Worm (Caenorhabditis elegans): ENCODE data around the gene K08F8.7.

The K08F8.7 gene

DNA sequence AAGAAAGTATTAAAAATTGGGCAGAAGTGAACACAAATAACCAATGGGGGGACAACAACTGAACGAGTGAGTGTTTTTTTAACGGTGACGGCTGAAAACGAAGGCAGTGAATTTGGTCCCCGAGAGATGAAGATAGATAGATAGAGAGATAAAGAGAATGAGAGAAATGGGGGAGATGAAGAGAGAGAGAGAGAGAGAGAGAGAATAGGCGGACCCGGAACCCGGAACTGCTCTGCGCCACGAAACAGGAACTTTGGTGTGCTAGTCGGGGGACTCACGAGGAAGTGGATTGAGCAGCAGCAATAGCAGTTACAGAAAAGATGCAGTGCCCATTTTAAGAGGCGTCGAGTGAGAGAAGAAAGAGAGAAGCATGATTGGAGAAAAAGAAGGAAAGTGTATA lies 41.2 kb upstream of the K08F8.7 start (continued):
- peak in 1 of 2 experiments; percentile 76 for TF ChIP-seq hif-1 (tag; optimal IDR thresholded peaks at IDR 0.05)
- 0 out of 2 replicates have a peak, but pooled peaks have one; percentile 35 for TF ChIP-seq ZK337.2 (GFP tag; IDR thresholded peaks at IDR 0.05)
- peak; percentile 57; the same call in 1 of the 2 replicates for TF ChIP-seq set-16 (GFP tag; IDR thresholded peaks at IDR 0.05)
- TF ChIP-seq dmd-8 (GFP tag; IDR thresholded peaks at IDR 0.05) = 0 out of 2 replicates have a peak, but pooled peaks have one; percentile 55
- TF ChIP-seq hlh-30 (tag; optimal IDR thresholded peaks at IDR 0.05; ENCODE audit: insufficient read depth) = peak; percentile 67
- TF ChIP-seq gei-8 (GFP tag; optimal IDR thresholded peaks at IDR 0.05) = peak; percentile 48
- peak; percentile 49 for TF ChIP-seq hmg-1.1 (GFP tag; IDR thresholded peaks at IDR 0.05)
- no peak for TF ChIP-seq ctbp-1 (GFP tag; IDR thresholded peaks at IDR 0.05)
- TF ChIP-seq zag-1 (tag; optimal IDR thresholded peaks at IDR 0.05) = no peak
- TF ChIP-seq daf-8 (GFP tag; IDR thresholded peaks at IDR 0.05) = no peak
- peak; percentile 41 for TF ChIP-seq aha-1 (tag)

DNA sequence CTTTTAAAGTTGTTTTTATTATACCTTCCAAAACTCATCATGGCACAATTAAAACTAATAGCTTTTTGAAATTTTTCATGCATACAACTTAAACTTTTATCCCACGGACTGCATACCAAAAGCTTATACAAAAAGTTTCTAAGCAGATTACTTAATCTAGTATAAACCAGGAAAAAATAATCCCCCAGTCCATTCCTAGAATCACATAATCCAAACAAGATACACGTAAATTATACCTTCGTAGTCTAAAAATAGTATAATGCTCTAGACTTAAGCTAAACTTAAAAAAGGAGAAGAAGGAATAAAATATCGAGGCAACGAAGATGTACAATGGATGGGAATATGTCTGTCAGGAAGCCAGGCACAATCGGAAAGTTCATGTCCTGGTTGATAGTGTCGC lies 40.1 kb upstream of the K08F8.7 start:
- TF ChIP-seq ama-1 (optimal IDR thresholded peaks at IDR 0.05) (no peak), aha-1 (tag) (no peak), spr-1 (tag; optimal IDR thresholded peaks at IDR 0.05) (no peak), F26F4.8 (GFP tag; conservative IDR thresholded peaks at IDR 0.05) (no peak), unc-62 (GFP tag; optimal IDR thresholded peaks at IDR 0.05 in 1 of 2) (no peak), unc-62 (tag; optimal IDR thresholded peaks at IDR 0.05) (no peak), skn-1 (tag; optimal IDR thresholded peaks at IDR 0.05) (no peak), nhr-6 (tag; optimal IDR thresholded peaks at IDR 0.05) (no peak), lsy-2 (tag; optimal IDR thresholded peaks at IDR 0.05) (no peak), ceh-82 (tag; optimal IDR thresholded peaks at IDR 0.05) (no peak), T26A8.4 (GFP tag; IDR thresholded peaks at IDR 0.05) (no peak), unc-130 (GFP tag; optimal IDR thresholded peaks at IDR 0.05) (no peak), fkh-10 (GFP tag; optimal IDR thresholded peaks at IDR 0.05) (no peak), mdt-29 (GFP tag; IDR thresholded peaks at IDR 0.05) (no peak), hif-1 (tag; optimal IDR thresholded peaks at IDR 0.05) (no peak)

DNA sequence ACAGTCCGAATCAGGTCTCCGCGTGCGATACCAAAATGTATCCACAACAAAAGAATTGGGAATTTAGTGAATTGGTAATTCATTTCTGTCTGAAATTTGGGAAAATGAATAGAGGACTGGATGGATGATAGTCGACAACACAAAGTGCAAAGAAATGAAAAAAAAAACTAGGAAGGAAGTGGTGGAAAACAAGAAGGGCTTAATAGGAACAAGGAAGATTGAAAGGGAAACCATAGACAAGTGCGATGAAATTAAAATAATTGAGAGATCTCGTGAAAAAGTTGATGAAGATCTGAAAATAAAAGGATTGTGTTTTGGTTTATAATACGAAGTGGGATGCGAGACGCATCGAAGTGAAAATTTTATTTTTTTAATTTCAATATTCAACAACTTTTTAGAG lies 38.9 kb upstream of the K08F8.7 start, which contains the start of gene F07H5.7:
F07H5.7 (minus strand) TSS at position 101 of the 400 bp plus-strand sequence.
- TF ChIP-seq mdl-1 (tag; optimal IDR thresholded peaks at IDR 0.05) = no peak
- TF ChIP-seq snpc-4 (tag; optimal IDR thresholded peaks at IDR 0.05) = no peak
- no peak for TF ChIP-seq ceh-32 (tag; optimal IDR thresholded peaks at IDR 0.05; ENCODE audit: poor library complexity)
- no peak for TF ChIP-seq unc-39 (tag; optimal IDR thresholded peaks at IDR 0.05)
- TF ChIP-seq Y5F2A.4 (GFP tag; optimal IDR thresholded peaks at IDR 0.05) = no peak
- no peak for TF ChIP-seq lin-1 (GFP tag; IDR thresholded peaks at IDR 0.05)
- TF ChIP-seq ztf-11 (tag; optimal IDR thresholded peaks at IDR 0.05) = no peak
- no peak for TF ChIP-seq lin-39 (tag; optimal IDR thresholded peaks at IDR 0.05)
- TF ChIP-seq hlh-30 (tag; optimal IDR thresholded peaks at IDR 0.05; ENCODE audit: insufficient read depth) = no peak
- no peak for TF ChIP-seq lin-13 (GFP tag; optimal IDR thresholded peaks at IDR 0.05)

DNA sequence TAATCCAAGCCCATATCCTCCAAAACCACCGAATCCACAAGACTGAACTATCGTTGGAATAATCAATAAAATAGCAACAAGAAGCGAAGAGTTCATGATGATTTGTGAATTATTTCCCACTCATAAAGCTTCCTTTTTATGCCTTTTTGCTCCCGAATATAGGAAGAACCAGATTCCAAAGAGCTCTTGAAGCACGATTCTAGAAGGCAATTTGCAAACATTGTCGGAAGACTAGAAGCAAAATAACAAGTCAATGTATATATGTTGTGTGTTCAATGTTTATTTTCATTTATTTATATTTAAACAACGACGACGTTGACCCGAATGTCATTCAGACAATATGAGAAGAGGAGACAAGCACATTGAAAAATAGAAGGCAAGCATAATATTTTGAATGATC lies 37.5 kb upstream of the K08F8.7 start, which contains the start of gene idpa-2:
idpa-2 (minus strand) TSS at position 101 of the 400 bp plus-strand sequence.
- TF ChIP-seq unc-39 (tag; optimal IDR thresholded peaks at IDR 0.05) = no peak
- no peak for TF ChIP-seq ces-1 (GFP tag; optimal IDR thresholded peaks at IDR 0.05)
- TF ChIP-seq zip-11 (GFP tag; IDR thresholded peaks at IDR 0.05) = no peak
- TF ChIP-seq nhr-10 (tag; optimal IDR thresholded peaks at IDR 0.05) = no peak
- TF ChIP-seq Y75B8A.6 (GFP tag; IDR thresholded peaks at IDR 0.05) = no peak
- TF ChIP-seq nhr-237 (tag; optimal IDR thresholded peaks at IDR 0.05) = no peak

All from whole organism, L4 larva.